Worm (Caenorhabditis elegans): ENCODE results near the gene prdx-3.

DNA sequence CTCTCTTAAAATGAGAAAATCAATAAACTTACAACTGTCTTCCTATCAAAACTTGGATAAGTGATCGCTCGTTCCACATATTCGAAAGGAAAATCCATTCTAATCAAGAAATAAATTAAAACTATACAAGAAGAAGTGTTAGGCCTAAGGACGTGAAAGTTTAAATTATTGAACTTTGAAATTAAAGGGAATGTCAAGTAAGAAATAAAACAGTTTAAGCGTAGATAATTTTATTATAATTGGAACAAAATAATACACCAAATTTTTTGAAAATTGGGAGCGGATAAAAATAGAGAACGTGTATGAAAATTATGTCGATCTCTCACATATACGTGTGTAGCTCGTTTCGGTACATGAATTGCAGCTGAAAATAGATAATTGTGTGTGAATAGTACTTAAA, 22.2 kb downstream of the prdx-3 start, which contains the start of gene C28A5.6:
- TF ChIP-seq lsy-2 (tag; optimal IDR thresholded peaks at IDR 0.05) (no peak), zag-1 (tag; optimal IDR thresholded peaks at IDR 0.05) (no peak), nhr-25 (tag; optimal IDR thresholded peaks at IDR 0.05) (no peak), unc-55 (GFP tag; optimal IDR thresholded peaks at IDR 0.05) (no peak), lin-39 (tag; optimal IDR thresholded peaks at IDR 0.05) (no peak), nhr-11 (tag; optimal IDR thresholded peaks at IDR 0.05) (no peak), ZK546.5 (tag; optimal IDR thresholded peaks at IDR 0.05) (no peak), unc-62 (GFP tag; optimal IDR thresholded peaks at IDR 0.05) (no peak), mab-5 (tag; optimal IDR thresholded peaks at IDR 0.05) (no peak), snpc-4 (tag; optimal IDR thresholded peaks at IDR 0.05) (no peak), peb-1 (tag; optimal IDR thresholded peaks at IDR 0.05) (no peak), ztf-11 (tag; optimal IDR thresholded peaks at IDR 0.05) (no peak)

Data from whole organism, L2 larva.